Worm (Caenorhabditis elegans) whole organism, L4 larva: ENCODE data around the gene F46C5.10.

Experiments
- ceh-44 ChIP-seq: fragments of 200-800 bp; sonication (Bioruptor generic); IDR thresholded peaks from 2 replicates; pipeline ENCODE4 v1.3.6; 2022; ENCODE audit warnings: missing genetic modification reagents, missing genetic modification characterization, missing compliant biosample characterization
- ceh-82 ChIP-seq: sonication (generic microtip); optimal IDR thresholded peaks from 2 replicates; lab custom pipeline; 2017; ENCODE audit warnings: missing biosample characterization, missing genetic modification characterization
- fkh-10 ChIP-seq: fragments of 150-350 bp; optimal IDR thresholded peaks from 2 replicates; lab custom pipeline; 2014; ENCODE audit warnings: missing biosample characterization, missing genetic modification reagents, missing genetic modification characterization
- mep-1 ChIP-seq: fragments of 150-350 bp; sonication (generic microtip); optimal IDR thresholded peaks from 3 replicates; lab custom pipeline; 2014; ENCODE audit warnings: missing biosample characterization, missing genetic modification characterization
- nhr-41 ChIP-seq: fragments of 200-800 bp; sonication (Bioruptor generic); IDR thresholded peaks from 2 replicates; pipeline ENCODE4 v1.3.6; 2022; ENCODE audit warnings: missing genetic modification reagents, missing genetic modification characterization, missing compliant biosample characterization
- nhr-76 ChIP-seq: fragments of 150-350 bp; optimal IDR thresholded peaks from 2 replicates; lab custom pipeline; 2014; ENCODE audit warnings: missing biosample characterization, missing genetic modification characterization
- skn-1 ChIP-seq: fragments of 150-350 bp; optimal IDR thresholded peaks from 2 replicates; lab custom pipeline; 2014; ENCODE audit warnings: missing biosample characterization, missing genetic modification characterization
- snpc-1.2 ChIP-seq: fragments of 200-800 bp; sonication (Bioruptor generic); IDR thresholded peaks from 2 replicates; pipeline ENCODE4 v1.3.6; 2022; ENCODE audit warnings: missing genetic modification reagents, missing genetic modification characterization, missing compliant biosample characterization
- snpc-4 ChIP-seq: fragments of 150-350 bp; optimal IDR thresholded peaks from 2 replicates; lab custom pipeline; 2014; ENCODE audit warnings: missing biosample characterization, missing genetic modification characterization

DNA sequence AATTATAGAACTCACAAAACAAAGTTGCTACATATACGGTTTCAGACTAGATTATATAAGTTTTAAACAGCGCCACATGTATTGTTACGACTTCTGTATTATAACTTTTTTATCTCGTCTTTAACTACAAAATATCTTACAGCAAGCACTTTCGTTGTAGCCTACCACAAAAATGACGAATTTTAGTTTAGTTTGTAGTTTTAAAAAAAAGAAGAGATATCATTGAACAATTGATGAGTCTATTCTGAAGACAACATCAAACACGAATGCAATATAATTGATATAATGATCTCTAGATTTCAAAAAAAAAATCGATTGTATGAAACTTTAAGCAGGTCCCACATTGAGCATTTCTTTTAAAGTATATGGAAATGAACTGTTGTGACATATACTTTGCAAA is 4.6 kb downstream of the F46C5.10 start:
- TF ChIP-seq snpc-1.2, result no peak
- TF ChIP-seq nhr-76 (tag; lab: Kevin White, UChicago), result no peak
- TF ChIP-seq nhr-41 (GFP tag; lab: Robert Waterston, UW), result no peak
- no peak for TF ChIP-seq fkh-10 (GFP tag; lab: Kevin White, UChicago)
- no peak for TF ChIP-seq ceh-82 (tag; lab: Kevin White, UChicago)
- no peak for TF ChIP-seq skn-1
- no peak for TF ChIP-seq snpc-4
- no peak for TF ChIP-seq mep-1 (tag; lab: Kevin White, UChicago)
- TF ChIP-seq ceh-44 (GFP tag; lab: Robert Waterston, UW), result no peak
